Worm (Caenorhabditis elegans): Measurements from ENCODE around the gene talp-3.
A peak's percentile ranks its signal among the peaks of the same experiment; 100 is the strongest.

DNA sequence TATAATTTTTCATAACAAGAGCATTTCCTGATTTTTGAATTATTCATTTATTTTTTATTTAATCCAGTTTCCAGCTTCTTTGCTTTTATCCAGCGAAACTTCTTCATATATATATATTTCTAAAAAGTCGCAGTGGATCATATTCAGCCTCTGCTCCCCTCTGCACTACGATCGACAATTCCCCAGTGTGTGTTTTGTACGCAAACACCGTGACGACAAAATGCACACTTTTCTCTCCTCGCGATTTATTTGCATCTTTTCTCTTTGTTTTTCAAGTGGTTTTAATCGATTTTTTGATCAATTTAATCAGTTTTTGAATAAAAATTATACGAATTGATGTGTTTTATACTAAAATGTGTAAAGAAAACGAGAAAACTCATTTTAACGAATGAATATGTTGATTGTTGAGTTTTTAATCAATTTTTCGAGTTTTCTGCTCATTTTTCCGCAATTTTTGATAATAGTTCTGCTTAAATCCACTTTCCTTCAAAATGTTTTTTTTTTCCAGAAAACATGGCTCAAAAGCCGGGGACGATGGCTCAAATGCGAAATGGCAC, 3.5 kb upstream of the talp-3 start, which contains the start of gene Y57G11C.33:
- TF ChIP-seq ama-1 (optimal IDR thresholded peaks at IDR 0.05) (no peak), ama-1 (GFP tag; optimal IDR thresholded peaks at IDR 0.05) (no peak), snpc-4 (GFP tag; optimal IDR thresholded peaks at IDR 0.05) (peak; percentile 85), snpc-4 (tag; optimal IDR thresholded peaks at IDR 0.05) (peak in 3 of 4 experiments; percentile 89 to 91 (median 89)), unc-130 (GFP tag; optimal IDR thresholded peaks at IDR 0.05) (no peak), fkh-3 (tag; optimal IDR thresholded peaks at IDR 0.05) (no peak), lin-40 (tag; optimal IDR thresholded peaks at IDR 0.05) (no peak), snpc-1.3 (tag; optimal IDR thresholded peaks at IDR 0.05; ENCODE audit: insufficient read depth) (peak; percentile 38), nfya-1 (tag; optimal IDR thresholded peaks at IDR 0.05; ENCODE audit: borderline replicate concordance, insufficient read depth) (no peak), attf-6 (GFP tag; IDR thresholded peaks at IDR 0.05) (peak; percentile 82), unc-62 (GFP tag; optimal IDR thresholded peaks at IDR 0.05) (no peak), ztf-18 (tag; optimal IDR thresholded peaks at IDR 0.05) (no peak), ztf-25 (GFP tag; IDR thresholded peaks at IDR 0.05) (no peak), F49E8.2 (tag; optimal IDR thresholded peaks at IDR 0.05; ENCODE audit: insufficient read depth) (no peak)
